Worm (Caenorhabditis elegans) whole organism, midembryonic: ENCODE data around the gene ulp-2.
A peak's percentile ranks its signal among the peaks of the same experiment; 100 is the strongest.
"Not testable (repeated sequence)": the region's sequence is repeated elsewhere in the genome, so short reads cannot be mapped to it uniquely, and the experiment has no call there.

Experiments
- T22C8.4 ChIP-seq: fragments of 200-800 bp; sonication (Bioruptor generic); IDR thresholded peaks from 2 replicates; pipeline ENCODE4 v1.3.6; 2022; ENCODE audit warnings: missing genetic modification characterization, missing compliant biosample characterization
- cog-1 ChIP-seq: sonication (generic microtip); optimal IDR thresholded peaks from 2 replicates; lab custom pipeline; 2016; ENCODE audit warnings: missing genetic modification characterization, missing compliant biosample characterization
- flt-1 ChIP-seq: fragments of 200-800 bp; sonication (Bioruptor generic); IDR thresholded peaks from 2 replicates; pipeline ENCODE4 v1.3.6; 2022; ENCODE audit warnings: missing genetic modification characterization, missing compliant biosample characterization
- klf-2 ChIP-seq: fragments of 200-800 bp; sonication (Bioruptor generic); conservative IDR thresholded peaks from 2 replicates; pipeline ENCODE4 v1.3.6; 2022; ENCODE audit warnings: missing genetic modification reagents, missing genetic modification characterization, missing compliant biosample characterization
- ref-1 ChIP-seq: fragments of 200-800 bp; sonication (Bioruptor generic); conservative IDR thresholded peaks from 2 replicates; pipeline ENCODE4 v1.3.6; 2022; ENCODE audit warnings: missing genetic modification reagents, missing genetic modification characterization, missing compliant biosample characterization
- tab-1 ChIP-seq: fragments of 200-800 bp; sonication (Bioruptor generic); IDR thresholded peaks from 2 replicates; pipeline ENCODE4 v1.3.6; 2022; ENCODE audit warnings: missing genetic modification characterization, missing compliant biosample characterization
- ztf-23 ChIP-seq: fragments of 200-800 bp; sonication (Bioruptor generic); IDR thresholded peaks from 2 replicates; pipeline ENCODE4 v1.3.6; 2022; ENCODE audit warnings: missing genetic modification reagents, missing genetic modification characterization, missing compliant biosample characterization

ce11 chrII:4928367-4928766 lies 31.3 kb downstream of the ulp-2 start:
- not testable (repeated sequence) for TF ChIP-seq ztf-23; cog-1 (tag; lab: Kevin White, UChicago); T22C8.4 (GFP tag; lab: Robert Waterston, UW); klf-2
- TF ChIP-seq ref-1 (peak; percentile 49; the same call in 1 of the 2 replicates), tab-1 (GFP tag; lab: Robert Waterston, UW) (peak; percentile 77; the same call in 1 of the 2 replicates), flt-1 (GFP tag; lab: Robert Waterston, UW) (peak; percentile 75)
